Worm (Caenorhabditis elegans): Measurements from ENCODE around the gene Y48B6A.1.

Gene Y48B6A.1

ce11 chrII:14154357-14154756 lies at the start of gene Y48B6A.1 (continued):
- TF ChIP-seq mec-3 (tag; optimal IDR thresholded peaks at IDR 0.05; ENCODE audit: borderline replicate concordance) (peak; percentile 79), unc-86 (tag; optimal IDR thresholded peaks at IDR 0.05) (peak; percentile 56), odd-2 (tag; optimal IDR thresholded peaks at IDR 0.05) (no peak), nfya-1 (tag; optimal IDR thresholded peaks at IDR 0.05) (peak; percentile 94), hlh-8 (tag; optimal IDR thresholded peaks at IDR 0.05) (peak; percentile 72), gmeb-2 (tag; optimal IDR thresholded peaks at IDR 0.05) (no peak), ceh-31 (tag; optimal IDR thresholded peaks at IDR 0.05) (peak; percentile 98), pqm-1 (tag; optimal IDR thresholded peaks at IDR 0.05) (peak; percentile 46), K09A11.1 (tag; optimal IDR thresholded peaks at IDR 0.05; ENCODE audit: insufficient read depth) (peak; percentile 32), che-1 (tag; optimal IDR thresholded peaks at IDR 0.05) (no peak), hlh-13 (GFP tag; optimal IDR thresholded peaks at IDR 0.05) (peak; percentile 48), pha-2 (tag; optimal IDR thresholded peaks at IDR 0.05) (peak; percentile 16), ceh-48 (tag; optimal IDR thresholded peaks at IDR 0.05) (peak; percentile 47), dmd-4 (tag; optimal IDR thresholded peaks at IDR 0.05; ENCODE audit: borderline replicate concordance) (no peak), pag-3 (tag; optimal IDR thresholded peaks at IDR 0.05; ENCODE audit: borderline replicate concordance) (peak; percentile 74)

- TF ChIP-seq pat-9 (tag; optimal IDR thresholded peaks at IDR 0.05) (no peak), nfya-1 (tag; optimal IDR thresholded peaks at IDR 0.05) (peak; percentile 77), rnt-1 (tag; optimal IDR thresholded peaks at IDR 0.05) (no peak), ceh-34 (tag; optimal IDR thresholded peaks at IDR 0.05) (no peak), nhr-11 (tag; optimal IDR thresholded peaks at IDR 0.05) (no peak)
Observed at ce11 chrII:14197499-14198096, 43.4 kb upstream of the Y48B6A.1 start, which contains the start of gene ace-4. Gene ace-4 (plus strand): TSS chrII:14198046.

- TF ChIP-seq pag-3 (tag; optimal IDR thresholded peaks at IDR 0.05; ENCODE audit: borderline replicate concordance) (no peak), madf-2 (tag; optimal IDR thresholded peaks at IDR 0.05) (no peak), nhr-11 (tag; optimal IDR thresholded peaks at IDR 0.05) (no peak), ceh-31 (tag; optimal IDR thresholded peaks at IDR 0.05) (peak; percentile 17), K09A11.1 (tag; optimal IDR thresholded peaks at IDR 0.05; ENCODE audit: insufficient read depth) (no peak), npax-4 (tag; optimal IDR thresholded peaks at IDR 0.05) (no peak), ahr-1 (tag; optimal IDR thresholded peaks at IDR 0.05) (no peak), ref-2 (tag; optimal IDR thresholded peaks at IDR 0.05) (no peak), unc-42 (tag; optimal IDR thresholded peaks at IDR 0.05) (peak; percentile 8), elt-4 (tag; optimal IDR thresholded peaks at IDR 0.05) (no peak)
Observed at ce11 chrII:14195931-14196330, 41.8 kb upstream of the Y48B6A.1 start.

- TF ChIP-seq pha-4 (tag; optimal IDR thresholded peaks at IDR 0.05) (no peak), madf-2 (tag; optimal IDR thresholded peaks at IDR 0.05) (no peak), dmd-4 (tag; optimal IDR thresholded peaks at IDR 0.05; ENCODE audit: borderline replicate concordance) (no peak), ceh-34 (tag; optimal IDR thresholded peaks at IDR 0.05) (no peak), elt-4 (tag; optimal IDR thresholded peaks at IDR 0.05) (no peak), zip-5 (tag; optimal IDR thresholded peaks at IDR 0.05) (no peak), dve-1 (tag; optimal IDR thresholded peaks at IDR 0.05) (no peak), sdc-2 (tag; optimal IDR thresholded peaks at IDR 0.05) (no peak), ama-1 (optimal IDR thresholded peaks at IDR 0.05) (no peak), C08G9.2 (tag; optimal IDR thresholded peaks at IDR 0.05) (no peak)
Observed at ce11 chrII:14187456-14187855, 33.3 kb upstream of the Y48B6A.1 start.

ce11 chrII:14186937-14187336 lies 32.8 kb upstream of the Y48B6A.1 start:
- peak; percentile 32 for TF ChIP-seq ceh-31 (tag; optimal IDR thresholded peaks at IDR 0.05)
- TF ChIP-seq mec-3 (tag; optimal IDR thresholded peaks at IDR 0.05; ENCODE audit: borderline replicate concordance): no peak
- TF ChIP-seq ceh-45 (GFP tag; IDR thresholded peaks at IDR 0.05): no peak

Measured in whole organism, late embryonic.